Fruit fly (Drosophila melanogaster) whole organism, prepupa: ENCODE data around the gene dpp.

Experiments used
- CG32006 ChIP-seq: fragments of 200-800 bp; sonication (Bioruptor generic); optimal IDR thresholded peaks from 3 replicates; lab custom pipeline; 2017; ENCODE audit warnings: missing biosample characterization, mild to moderate bottlenecking, missing genetic modification characterization
- CG8319 ChIP-seq: fragments of 200-800 bp; sonication (Bioruptor generic); optimal IDR thresholded peaks from 3 replicates; lab custom pipeline; 2016; ENCODE audit warnings: missing biosample characterization, missing genetic modification characterization
- CG9139 ChIP-seq: fragments of 200-800 bp; sonication (Bioruptor generic); optimal IDR thresholded peaks from 3 replicates; lab custom pipeline; 2017; ENCODE audit warnings: missing biosample characterization, mild to moderate bottlenecking, missing genetic modification characterization

- no peak for TF ChIP-seq CG8319
- no peak for TF ChIP-seq CG32006 (GFP tag; lab: Kevin White, UChicago)
- no peak for TF ChIP-seq CG9139 (GFP tag; lab: Kevin White, UChicago)
Observed at dm6 chr2L:2456516-2457392, 28.6 kb downstream of the dpp start.
